Fruit fly (Drosophila melanogaster) Kc167 (cell line): ENCODE measurements around the gene Osi21.

Experiments
- psq ChIP-seq: fragments of >200 bp; optimal IDR thresholded peaks from 2 replicates; lab custom pipeline; 2017; ENCODE audit warnings: missing external identifiers
- ttk ChIP-seq: sonication (Bioruptor generic); optimal IDR thresholded peaks from 2 replicates; lab custom pipeline; 2017; ENCODE audit warnings: missing external identifiers

DNA sequence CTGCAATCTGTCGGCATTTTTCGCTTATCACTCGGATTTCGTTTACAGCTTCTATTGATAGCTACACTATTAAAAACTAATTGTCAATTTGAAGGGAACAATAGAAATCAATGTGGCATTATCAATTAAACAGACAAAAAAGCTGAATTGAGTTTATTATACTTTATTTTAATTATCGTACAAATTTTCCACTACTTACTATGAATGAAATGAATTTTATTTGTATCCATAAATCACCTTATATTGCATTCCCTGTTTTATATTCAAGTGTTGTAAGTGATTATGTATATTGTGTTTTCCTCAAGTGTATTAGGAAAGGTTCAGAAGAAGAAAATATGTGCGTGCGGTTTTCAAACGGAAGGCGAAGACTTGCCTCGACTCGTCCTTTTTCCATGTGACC, 41.6 kb downstream of the Osi21 start:
- TF ChIP-seq ttk (lab: Kevin White, UChicago): no peak
- no peak for TF ChIP-seq psq (lab: Kevin White, UChicago)
